Worm (Caenorhabditis elegans) whole organism, L1 larva: Measurements from ENCODE around the gene VW02B12L.2.

ENCODE experiments used
- C04F5.9 ChIP-seq: sonication (generic microtip); optimal IDR thresholded peaks from 2 replicates; lab custom pipeline; 2016; ENCODE audit warnings: missing genetic modification characterization, missing compliant biosample characterization
- C34B4.2 ChIP-seq: sonication (generic microtip); optimal IDR thresholded peaks from 2 replicates; lab custom pipeline; 2017; ENCODE audit warnings: mild to moderate bottlenecking, missing genetic modification characterization, missing compliant biosample characterization
- F16B12.6 ChIP-seq: fragments of 150-350 bp; optimal IDR thresholded peaks from 2 replicates; lab custom pipeline; 2014; ENCODE audit warnings: missing biosample characterization, missing genetic modification characterization
- Y116A8C.19 ChIP-seq: sonication (generic microtip); optimal IDR thresholded peaks from 2 replicates; lab custom pipeline; 2016; ENCODE audit warnings: missing compliant biosample characterization, missing genetic modification characterization, borderline replicate concordance
- aha-1 ChIP-seq: fragments of 150-350 bp; optimal IDR thresholded peaks from 2 replicates; lab custom pipeline; 2014; ENCODE audit warnings: missing biosample characterization, missing genetic modification characterization
- aly-2 ChIP-seq: fragments of 150-350 bp; optimal IDR thresholded peaks from 2 replicates; lab custom pipeline; 2014; ENCODE audit warnings: missing biosample characterization, missing genetic modification characterization
- ama-1 ChIP-seq: fragments of 150-350 bp; optimal IDR thresholded peaks from 2 replicates; lab custom pipeline; 2014
- blmp-1 ChIP-seq: fragments of 150-350 bp; optimal IDR thresholded peaks from 2 replicates; lab custom pipeline; 2014; ENCODE audit warnings: missing biosample characterization, missing genetic modification characterization
- ceh-63 ChIP-seq: fragments of 200-800 bp; sonication (Bioruptor generic); optimal IDR thresholded peaks from 2 replicates; lab custom pipeline; 2018; ENCODE audit warnings: mild to moderate bottlenecking, missing genetic modification characterization, missing compliant biosample characterization
- ceh-8 ChIP-seq: fragments of 200-800 bp; sonication (Bioruptor generic); optimal IDR thresholded peaks from 2 replicates; lab custom pipeline; 2018; ENCODE audit warnings: mild to moderate bottlenecking, missing genetic modification characterization, moderate library complexity, missing compliant biosample characterization
- ceh-82 ChIP-seq, 3 experiments: fragments of 150-350 bp in 1 of 3; sonication (generic microtip) in 2 of 3; optimal IDR thresholded peaks; 2 replicates each; lab custom pipeline; 2014 to 2017; ENCODE audit warnings: missing biosample characterization in 3 of 3, missing genetic modification characterization in 3 of 3
- ceh-90 ChIP-seq: sonication (generic microtip); optimal IDR thresholded peaks from 2 replicates; lab custom pipeline; 2016; ENCODE audit warnings: missing genetic modification characterization, missing compliant biosample characterization
- ces-1 ChIP-seq: fragments of 150-350 bp; optimal IDR thresholded peaks from 2 replicates; lab custom pipeline; 2014; ENCODE audit warnings: missing biosample characterization, missing genetic modification reagents, missing genetic modification characterization
- dpl-1 ChIP-seq, 3 experiments: fragments of 150-350 bp in 2 of 3; sonication (generic microtip) in 1 of 3; optimal IDR thresholded peaks; 2 replicates each; lab custom pipeline; 2014 to 2017; ENCODE audit warnings: missing biosample characterization in 3 of 3, missing genetic modification characterization in 3 of 3, missing genetic modification reagents in 3 of 3
- dsc-1 ChIP-seq: sonication (generic microtip); optimal IDR thresholded peaks from 2 replicates; lab custom pipeline; 2016; ENCODE audit warnings: mild to moderate bottlenecking, missing genetic modification characterization, missing compliant biosample characterization
- egl-27 ChIP-seq, 2 experiments: fragments of 150-350 bp in 1 of 2; sonication (generic microtip); optimal IDR thresholded peaks; 3 replicates each; lab custom pipeline; 2017 to 2018; ENCODE audit warnings: missing biosample characterization in 2 of 2, missing genetic modification characterization in 2 of 2, missing genetic modification reagents in 2 of 2
- elt-2 ChIP-seq: sonication (generic microtip); optimal IDR thresholded peaks from 2 replicates; lab custom pipeline; 2016; ENCODE audit warnings: missing genetic modification characterization, mild to moderate bottlenecking, inconsistent platforms, missing compliant biosample characterization, missing genetic modification reagents
- ets-5 ChIP-seq: fragments of 200-800 bp; sonication (Bioruptor generic); IDR thresholded peaks from 2 replicates; pipeline ENCODE4 v1.3.6; 2022; ENCODE audit warnings: missing genetic modification characterization, missing compliant biosample characterization
- fkh-4 ChIP-seq: sonication (generic microtip); optimal IDR thresholded peaks from 2 replicates; lab custom pipeline; 2016; ENCODE audit warnings: missing compliant biosample characterization, missing genetic modification characterization, borderline replicate concordance
- fkh-8 ChIP-seq: sonication (generic microtip); optimal IDR thresholded peaks from 2 replicates; lab custom pipeline; 2016; ENCODE audit warnings: mild to moderate bottlenecking, missing genetic modification characterization, missing compliant biosample characterization
- fos-1 ChIP-seq: fragments of 150-350 bp; optimal IDR thresholded peaks from 2 replicates; lab custom pipeline; 2014; ENCODE audit warnings: missing biosample characterization, missing genetic modification characterization
- hpl-2 ChIP-seq: fragments of 150-350 bp; optimal IDR thresholded peaks from 2 replicates; lab custom pipeline; 2014; ENCODE audit warnings: missing biosample characterization, missing genetic modification reagents, missing genetic modification characterization
- irx-1 ChIP-seq: sonication (generic microtip); optimal IDR thresholded peaks from 2 replicates; lab custom pipeline; 2016; ENCODE audit warnings: missing genetic modification characterization, missing compliant biosample characterization
- isw-1 ChIP-seq: fragments of 200-800 bp; sonication (Bioruptor generic); IDR thresholded peaks from 2 replicates; pipeline ENCODE4 v1.3.6; 2022; ENCODE audit warnings: missing genetic modification characterization, missing compliant biosample characterization
- lin-13 ChIP-seq: fragments of 150-350 bp; optimal IDR thresholded peaks from 2 replicates; lab custom pipeline; 2014; ENCODE audit warnings: missing biosample characterization, missing genetic modification reagents, missing genetic modification characterization
- lin-15B ChIP-seq: fragments of 150-350 bp; sonication (generic microtip); optimal IDR thresholded peaks from 3 replicates; lab custom pipeline; 2014; ENCODE audit warnings: missing biosample characterization, missing genetic modification characterization
- lin-35 ChIP-seq, 2 experiments: fragments of 150-350 bp; optimal IDR thresholded peaks; 2 replicates each; lab custom pipeline; 2014; ENCODE audit warnings: missing biosample characterization in 2 of 2, missing genetic modification characterization in 2 of 2, missing genetic modification reagents in 2 of 2
- lsy-2 ChIP-seq, 2 experiments: fragments of 150-350 bp; optimal IDR thresholded peaks; 2 replicates each; lab custom pipeline; 2014; ENCODE audit warnings: missing biosample characterization in 2 of 2, missing genetic modification characterization in 2 of 2
- mab-9 ChIP-seq: fragments of 200-800 bp; sonication (Bioruptor generic); IDR thresholded peaks from 2 replicates; pipeline ENCODE4 v1.3.6; 2022; ENCODE audit warnings: missing genetic modification reagents, missing genetic modification characterization, missing compliant biosample characterization
- mdl-1 ChIP-seq, 2 experiments: fragments of 150-350 bp; optimal IDR thresholded peaks; 2 replicates each; lab custom pipeline; 2014 to 2017; ENCODE audit warnings: missing biosample characterization in 2 of 2, missing genetic modification characterization in 2 of 2, inconsistent platforms in 1 of 2
- mef-2 ChIP-seq: fragments of 150-350 bp; optimal IDR thresholded peaks from 2 replicates; lab custom pipeline; 2014; ENCODE audit warnings: missing biosample characterization, missing genetic modification characterization
- mep-1 ChIP-seq: fragments of 150-350 bp; optimal IDR thresholded peaks from 2 replicates; lab custom pipeline; 2014; ENCODE audit warnings: missing biosample characterization, missing genetic modification characterization
- nhr-12 ChIP-seq: sonication (generic microtip); optimal IDR thresholded peaks from 2 replicates; lab custom pipeline; 2017; ENCODE audit warnings: missing biosample characterization, missing genetic modification characterization
- nhr-19 ChIP-seq: fragments of 200-800 bp; sonication (Bioruptor generic); conservative IDR thresholded peaks from 2 replicates; pipeline ENCODE4 v1.3.6; 2022; ENCODE audit warnings: missing genetic modification characterization, missing compliant biosample characterization
- nhr-20 ChIP-seq: sonication (generic microtip); optimal IDR thresholded peaks from 2 replicates; lab custom pipeline; 2016; ENCODE audit warnings: mild to moderate bottlenecking, missing genetic modification characterization, missing compliant biosample characterization
- nhr-77 ChIP-seq: fragments of 150-350 bp; optimal IDR thresholded peaks from 2 replicates; lab custom pipeline; 2014; ENCODE audit warnings: missing biosample characterization, missing genetic modification characterization
- nhr-84 ChIP-seq: sonication (generic microtip); optimal IDR thresholded peaks from 2 replicates; lab custom pipeline; 2017; ENCODE audit warnings: missing biosample characterization, missing genetic modification characterization
- nhr-85 ChIP-seq: sonication (generic microtip); peaks from one replicate; lab custom pipeline; 2016; ENCODE audit warnings: missing genetic modification characterization, inconsistent platforms, missing compliant biosample characterization
- nhr-90 ChIP-seq: sonication (generic microtip); optimal IDR thresholded peaks from 2 replicates; lab custom pipeline; 2016; ENCODE audit warnings: mild to moderate bottlenecking, missing genetic modification characterization, missing compliant biosample characterization; ENCODE audit not compliant: poor library complexity
- pag-3 ChIP-seq: sonication (generic microtip); optimal IDR thresholded peaks from 2 replicates; lab custom pipeline; 2017; ENCODE audit warnings: missing genetic modification characterization, mild to moderate bottlenecking, missing compliant biosample characterization, antibody characterized with exemption, borderline replicate concordance; ENCODE audit not compliant: insufficient read depth
- pax-3 ChIP-seq: fragments of 200-800 bp; sonication (Bioruptor generic); optimal IDR thresholded peaks from 2 replicates; lab custom pipeline; 2018; ENCODE audit warnings: mild to moderate bottlenecking, missing genetic modification characterization, moderate library complexity, missing compliant biosample characterization
- rnt-1 ChIP-seq: sonication (generic microtip); optimal IDR thresholded peaks from 2 replicates; lab custom pipeline; 2016; ENCODE audit warnings: mild to moderate bottlenecking, missing genetic modification characterization, moderate library complexity, missing compliant biosample characterization
- skn-1 ChIP-seq: fragments of 150-350 bp; optimal IDR thresholded peaks from 2 replicates; lab custom pipeline; 2014; ENCODE audit warnings: missing biosample characterization, missing genetic modification characterization
- snpc-4 ChIP-seq: fragments of 150-350 bp; optimal IDR thresholded peaks from 2 replicates; lab custom pipeline; 2014; ENCODE audit warnings: missing biosample characterization, missing genetic modification characterization
- snu-23 ChIP-seq: sonication (generic microtip); optimal IDR thresholded peaks from 2 replicates; lab custom pipeline; 2016; ENCODE audit warnings: missing genetic modification characterization, missing compliant biosample characterization
- sox-4 ChIP-seq: sonication (generic microtip); optimal IDR thresholded peaks from 2 replicates; lab custom pipeline; 2016; ENCODE audit warnings: missing genetic modification characterization, missing compliant biosample characterization
- tlp-1 ChIP-seq: fragments of 150-350 bp; optimal IDR thresholded peaks from 2 replicates; lab custom pipeline; 2014; ENCODE audit warnings: missing biosample characterization, missing genetic modification characterization
- unc-30 ChIP-seq: sonication (generic microtip); optimal IDR thresholded peaks from 2 replicates; lab custom pipeline; 2017; ENCODE audit warnings: missing biosample characterization, missing genetic modification characterization
- unc-86 ChIP-seq: sonication (generic microtip); optimal IDR thresholded peaks from 2 replicates; lab custom pipeline; 2016; ENCODE audit warnings: missing genetic modification characterization, missing compliant biosample characterization
- xbp-1 ChIP-seq: sonication (generic microtip); optimal IDR thresholded peaks from 2 replicates; lab custom pipeline; 2016; ENCODE audit warnings: missing genetic modification characterization, missing compliant biosample characterization
- zip-4 ChIP-seq: fragments of 200-800 bp; sonication (Bioruptor generic); optimal IDR thresholded peaks from 2 replicates; lab custom pipeline; 2018; ENCODE audit warnings: mild to moderate bottlenecking, missing genetic modification characterization, moderate library complexity, missing compliant biosample characterization
- ztf-11 ChIP-seq, 2 experiments: sonication (generic microtip); optimal IDR thresholded peaks; 2 replicates each; lab custom pipeline; 2016 to 2017; ENCODE audit warnings: missing genetic modification characterization in 2 of 2, missing biosample characterization in 1 of 2, missing compliant biosample characterization in 1 of 2
- ztf-4 ChIP-seq: fragments of 150-350 bp; optimal IDR thresholded peaks from 2 replicates; lab custom pipeline; 2014; ENCODE audit warnings: missing biosample characterization, missing genetic modification characterization

VW02B12L.2 gene

DNA sequence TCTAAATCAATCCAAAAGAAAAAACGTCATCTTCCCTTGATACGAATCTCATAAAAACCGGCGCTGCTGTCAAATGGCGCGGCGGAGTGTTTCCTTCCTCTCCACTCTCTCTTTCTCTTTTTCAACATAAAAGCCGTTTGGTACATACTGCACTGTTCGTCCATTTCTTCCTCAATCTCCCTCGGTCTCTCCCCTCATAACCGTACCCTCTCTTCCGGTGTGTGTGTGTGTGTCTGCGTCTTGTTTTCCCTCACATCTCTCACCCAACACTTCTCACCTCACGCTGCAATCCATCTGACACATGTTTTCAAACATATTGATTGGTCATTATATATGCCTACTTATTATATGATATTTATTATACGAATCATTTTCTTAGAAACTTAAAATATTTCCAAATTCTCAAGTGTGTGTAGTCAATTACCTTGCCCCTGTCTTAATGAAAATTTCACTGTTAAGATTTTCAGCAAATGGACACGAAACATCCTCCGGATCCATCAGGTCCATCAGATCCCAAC, 24.4 kb upstream of the VW02B12L.2 start, which contains the start of the genes aars-1 and rga-1:
TSS of gene aars-1 (minus strand) at position 71 of the 518 bp plus-strand sequence.
TSS of gene rga-1 (plus strand) at position 468 of the 518 bp plus-strand sequence.
- TF ChIP-seq isw-1 (GFP tag; lab: Robert Waterston, UW) (no peak), tlp-1 (tag; lab: Kevin White, UChicago) (no peak), dsc-1 (tag; lab: Kevin White, UChicago) (peak; percentile 36), ceh-82 (tag; optimal IDR thresholded peaks at IDR 0.05; lab: Kevin White, UChicago) (peak in 1 of 3 experiments; percentile 52), dpl-1 (GFP tag; optimal IDR thresholded peaks at IDR 0.05; lab: Kevin White, UChicago) (peak in 2 of 3 experiments; percentile 26 to 44), aha-1 (tag; lab: Kevin White, UChicago) (no peak), fkh-4 (tag; lab: Kevin White, UChicago) (no peak), egl-27 (tag; optimal IDR thresholded peaks at IDR 0.05; lab: Kevin White, UChicago) (no peak), nhr-77 (tag; lab: Kevin White, UChicago) (peak; percentile 16), irx-1 (no peak), zip-4 (GFP tag; lab: Kevin White, UChicago) (no peak), lin-13 (GFP tag; lab: Kevin White, UChicago) (no peak), C04F5.9 (tag; lab: Kevin White, UChicago) (no peak), lin-15B (tag; lab: Kevin White, UChicago) (no peak), fkh-8 (tag; lab: Kevin White, UChicago) (no peak), ceh-90 (tag; lab: Kevin White, UChicago) (no peak), ets-5 (GFP tag; lab: Robert Waterston, UW) (no peak), mef-2 (tag; lab: Kevin White, UChicago) (no peak), xbp-1 (tag; lab: Kevin White, UChicago) (peak; percentile 24), snpc-4 (peak; percentile 8), ceh-63 (no peak), hpl-2 (GFP tag; lab: Kevin White, UChicago) (no peak), ama-1 (lab: Kevin White, UChicago) (no peak), nhr-84 (no peak), lin-35 (GFP tag; optimal IDR thresholded peaks at IDR 0.05; lab: Kevin White, UChicago) (peak in 1 of 2 experiments; percentile 62), nhr-12 (tag; lab: Kevin White, UChicago) (no peak), C34B4.2 (tag; lab: Kevin White, UChicago) (no peak), blmp-1 (peak; percentile 88), ztf-11 (tag; optimal IDR thresholded peaks at IDR 0.05; lab: Kevin White, UChicago) (peak in 1 of 2 experiments; percentile 16), ceh-8 (GFP tag; lab: Kevin White, UChicago) (no peak), pag-3 (tag; lab: Kevin White, UChicago) (no peak), mdl-1 (tag; optimal IDR thresholded peaks at IDR 0.05; lab: Kevin White, UChicago) (peak in 1 of 2 experiments; percentile 49), mep-1 (tag; lab: Kevin White, UChicago) (peak; percentile 76), aly-2 (tag; lab: Kevin White, UChicago) (no peak), ztf-4 (tag; lab: Kevin White, UChicago) (no peak), skn-1 (tag; lab: Kevin White, UChicago) (peak; percentile 14), fos-1 (tag; lab: Kevin White, UChicago) (no peak), unc-30 (tag; lab: Kevin White, UChicago) (no peak), mab-9 (GFP tag; lab: Robert Waterston, UW) (no peak), rnt-1 (tag; lab: Kevin White, UChicago) (peak; percentile 61), lsy-2 (tag; optimal IDR thresholded peaks at IDR 0.05; lab: Kevin White, UChicago) (peak; percentile 28 to 57), nhr-19 (GFP tag; lab: Robert Waterston, UW) (peak; percentile 33), F16B12.6 (tag; lab: Kevin White, UChicago) (no peak), nhr-85 (peak; percentile 83), ces-1 (no peak), pax-3 (tag; lab: Kevin White, UChicago) (no peak), snu-23 (GFP tag; lab: Kevin White, UChicago) (peak; percentile 60), nhr-90 (peak; percentile 10), unc-86 (tag; lab: Kevin White, UChicago) (no peak), sox-4 (tag; lab: Kevin White, UChicago) (no peak), elt-2 (peak; percentile 8), nhr-20 (tag; lab: Kevin White, UChicago) (peak; percentile 68), Y116A8C.19 (tag; lab: Kevin White, UChicago) (no peak)
